Worm (Caenorhabditis elegans) whole organism, L2 larva: ENCODE measurements around the gene K02D3.1.

Experiments
- C34F6.9 ChIP-seq: fragments of 150-350 bp; optimal IDR thresholded peaks from 2 replicates; lab custom pipeline; 2014; ENCODE audit warnings: missing biosample characterization, missing genetic modification characterization
- F13H6.1 ChIP-seq: sonication (generic microtip); optimal IDR thresholded peaks from 2 replicates; lab custom pipeline; 2016; ENCODE audit warnings: missing genetic modification characterization, missing compliant biosample characterization
- R02D3.7 ChIP-seq: fragments of 150-350 bp; optimal IDR thresholded peaks from 2 replicates; lab custom pipeline; 2014; ENCODE audit warnings: missing biosample characterization, missing genetic modification characterization
- Y55F3AM.14 ChIP-seq: fragments of 200-800 bp; sonication (Bioruptor generic); optimal IDR thresholded peaks from 2 replicates; lab custom pipeline; 2018; ENCODE audit warnings: mild to moderate bottlenecking, missing genetic modification characterization, missing compliant biosample characterization
- aly-2 ChIP-seq: fragments of 150-350 bp; optimal IDR thresholded peaks from 2 replicates; lab custom pipeline; 2014; ENCODE audit warnings: missing biosample characterization, missing genetic modification characterization
- ama-1 ChIP-seq: fragments of 150-350 bp; optimal IDR thresholded peaks from 2 replicates; lab custom pipeline; 2018; ENCODE audit warnings: inconsistent platforms
- blmp-1 ChIP-seq: sonication (generic microtip); optimal IDR thresholded peaks from 2 replicates; lab custom pipeline; 2017; ENCODE audit warnings: missing genetic modification characterization, mild to moderate bottlenecking, missing compliant biosample characterization, antibody characterized with exemption, moderate library complexity; ENCODE audit not compliant: insufficient read depth
- ceh-82 ChIP-seq: fragments of 150-350 bp; optimal IDR thresholded peaks from 2 replicates; lab custom pipeline; 2014; ENCODE audit warnings: missing biosample characterization, missing genetic modification characterization
- crh-2 ChIP-seq: sonication (generic microtip); optimal IDR thresholded peaks from 2 replicates; lab custom pipeline; 2017; ENCODE audit warnings: missing biosample characterization, missing genetic modification characterization
- dmd-4 ChIP-seq: sonication (generic microtip); optimal IDR thresholded peaks from 2 replicates; lab custom pipeline; 2017; ENCODE audit warnings: missing biosample characterization, missing genetic modification characterization
- egl-27 ChIP-seq: sonication (generic microtip); optimal IDR thresholded peaks from 3 replicates; lab custom pipeline; 2017; ENCODE audit warnings: missing biosample characterization, missing genetic modification reagents, missing genetic modification characterization
- elt-1 ChIP-seq: fragments of 150-350 bp; optimal IDR thresholded peaks from 2 replicates; lab custom pipeline; 2014; ENCODE audit warnings: missing biosample characterization, missing genetic modification characterization
- fos-1 ChIP-seq: fragments of 150-350 bp; optimal IDR thresholded peaks from 2 replicates; lab custom pipeline; 2014; ENCODE audit warnings: missing biosample characterization, missing genetic modification characterization
- gmeb-1 ChIP-seq: fragments of 150-350 bp; optimal IDR thresholded peaks from 2 replicates; lab custom pipeline; 2014; ENCODE audit warnings: missing biosample characterization, missing genetic modification characterization
- lin-13 ChIP-seq: fragments of 150-350 bp; optimal IDR thresholded peaks from 2 replicates; lab custom pipeline; 2014; ENCODE audit warnings: missing biosample characterization, missing genetic modification reagents, missing genetic modification characterization
- lsy-2 ChIP-seq, 2 experiments: fragments of 150-350 bp in 1 of 2; sonication (generic microtip) in 1 of 2; optimal IDR thresholded peaks; 2 replicates each; lab custom pipeline; 2014 to 2017; ENCODE audit warnings: missing biosample characterization in 2 of 2, missing genetic modification characterization in 2 of 2
- mdl-1 ChIP-seq, 2 experiments: fragments of 150-350 bp in 1 of 2; sonication (generic microtip) in 1 of 2; optimal IDR thresholded peaks; 2 replicates each; lab custom pipeline; 2017; ENCODE audit warnings: missing biosample characterization in 2 of 2, missing genetic modification characterization in 2 of 2
- nhr-10 ChIP-seq: sonication (generic microtip); optimal IDR thresholded peaks from 2 replicates; lab custom pipeline; 2017; ENCODE audit warnings: missing biosample characterization, missing genetic modification characterization
- nhr-11 ChIP-seq: fragments of 150-350 bp; optimal IDR thresholded peaks from 2 replicates; lab custom pipeline; 2014; ENCODE audit warnings: missing biosample characterization, missing genetic modification characterization
- nhr-12 ChIP-seq: fragments of 150-350 bp; optimal IDR thresholded peaks from 2 replicates; lab custom pipeline; 2014; ENCODE audit warnings: missing biosample characterization, missing genetic modification characterization
- nhr-129 ChIP-seq: fragments of 150-350 bp; optimal IDR thresholded peaks from 2 replicates; lab custom pipeline; 2014; ENCODE audit warnings: missing biosample characterization, missing genetic modification characterization
- nhr-21 ChIP-seq: fragments of 150-350 bp; optimal IDR thresholded peaks from 2 replicates; lab custom pipeline; 2014; ENCODE audit warnings: missing biosample characterization, missing genetic modification characterization
- nhr-23 ChIP-seq: fragments of 150-350 bp; optimal IDR thresholded peaks from 2 replicates; lab custom pipeline; 2014; ENCODE audit warnings: missing biosample characterization, missing genetic modification reagents, missing genetic modification characterization
- nhr-237 ChIP-seq: fragments of 150-350 bp; optimal IDR thresholded peaks from 2 replicates; lab custom pipeline; 2014; ENCODE audit warnings: missing biosample characterization, missing genetic modification characterization
- nhr-25 ChIP-seq: fragments of 150-350 bp; sonication (generic microtip); optimal IDR thresholded peaks from 3 replicates; lab custom pipeline; 2014; ENCODE audit warnings: missing biosample characterization, missing genetic modification characterization
- nhr-6 ChIP-seq: fragments of 150-350 bp; optimal IDR thresholded peaks from 2 replicates; lab custom pipeline; 2014; ENCODE audit warnings: missing biosample characterization, missing genetic modification characterization
- peb-1 ChIP-seq: fragments of 150-350 bp; optimal IDR thresholded peaks from 2 replicates; lab custom pipeline; 2014; ENCODE audit warnings: missing biosample characterization, missing genetic modification characterization
- skn-1 ChIP-seq: sonication (generic microtip); optimal IDR thresholded peaks from 2 replicates; lab custom pipeline; 2017; ENCODE audit warnings: missing biosample characterization, missing genetic modification characterization
- sma-3 ChIP-seq: sonication (generic microtip); optimal IDR thresholded peaks from 2 replicates; lab custom pipeline; 2016; ENCODE audit warnings: missing genetic modification reagents, missing genetic modification characterization, missing compliant biosample characterization
- sma-9 ChIP-seq, 2 experiments: fragments of 150-350 bp in 1 of 2; sonication (generic microtip) in 1 of 2; optimal IDR thresholded peaks; 2 replicates each; lab custom pipeline; 2014 to 2016; ENCODE audit warnings: missing genetic modification characterization in 2 of 2, mild to moderate bottlenecking in 1 of 2, missing biosample characterization in 1 of 2, missing compliant biosample characterization in 1 of 2, missing genetic modification reagents in 1 of 2, moderate library complexity in 1 of 2
- unc-39 ChIP-seq: fragments of 150-350 bp; optimal IDR thresholded peaks from 2 replicates; lab custom pipeline; 2014; ENCODE audit warnings: missing biosample characterization, missing genetic modification characterization
- unc-55 ChIP-seq: fragments of 150-350 bp; sonication (generic microtip); optimal IDR thresholded peaks from 3 replicates; lab custom pipeline; 2014; ENCODE audit warnings: missing biosample characterization, missing genetic modification reagents, missing genetic modification characterization
- unc-62 ChIP-seq: fragments of 150-350 bp; optimal IDR thresholded peaks from 2 replicates; lab custom pipeline; 2014; ENCODE audit warnings: missing biosample characterization, missing genetic modification reagents, missing genetic modification characterization
- ztf-1 ChIP-seq: fragments of 200-800 bp; sonication (Bioruptor generic); conservative IDR thresholded peaks from 2 replicates; pipeline ENCODE4 v1.3.6; 2022; ENCODE audit warnings: missing genetic modification characterization, missing compliant biosample characterization
- ztf-11 ChIP-seq: sonication (generic microtip); optimal IDR thresholded peaks from 2 replicates; lab custom pipeline; 2017; ENCODE audit warnings: missing biosample characterization, missing genetic modification characterization
- ztf-4 ChIP-seq: fragments of 150-350 bp; optimal IDR thresholded peaks from 2 replicates; lab custom pipeline; 2014; ENCODE audit warnings: missing biosample characterization, missing genetic modification characterization

Gene K02D3.1

DNA sequence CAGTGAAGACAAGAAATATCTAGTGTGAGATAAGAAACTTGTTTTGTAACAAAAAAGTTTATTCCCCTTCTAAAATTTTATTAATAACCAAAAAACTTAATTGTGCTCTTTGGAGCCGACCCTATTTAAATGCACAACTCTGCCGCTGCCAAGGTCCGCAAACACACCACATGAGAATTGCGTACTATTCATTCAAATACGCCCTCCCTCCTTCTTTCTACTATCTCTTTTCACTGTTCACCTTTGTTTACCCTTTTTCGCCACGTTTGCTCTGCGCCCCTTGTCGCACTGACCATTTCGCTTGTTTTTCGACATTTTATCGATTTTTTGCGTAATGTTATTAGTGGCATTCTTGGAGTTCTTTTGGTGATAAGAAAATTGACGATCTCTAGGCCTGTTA lies 37.1 kb upstream of the K02D3.1 start:
- TF ChIP-seq nhr-23 (tag; lab: Kevin White, UChicago), result no peak
- no peak for TF ChIP-seq blmp-1 (tag; lab: Kevin White, UChicago)
- TF ChIP-seq unc-55 (GFP tag; lab: Kevin White, UChicago), result peak; percentile 35
- peak; percentile 45 for TF ChIP-seq gmeb-1 (tag; lab: Kevin White, UChicago)
- TF ChIP-seq skn-1 (tag; lab: Kevin White, UChicago), result no peak
- TF ChIP-seq C34F6.9 (tag; lab: Kevin White, UChicago), result peak; percentile 43
- TF ChIP-seq nhr-129 (tag; lab: Kevin White, UChicago), result peak; percentile 73
- no peak for TF ChIP-seq ztf-4
- TF ChIP-seq mdl-1 (tag; optimal IDR thresholded peaks at IDR 0.05; lab: Kevin White, UChicago), result no peak
- peak; percentile 33 for TF ChIP-seq lin-13 (GFP tag; lab: Kevin White, UChicago)
- peak; percentile 73 for TF ChIP-seq crh-2 (tag; lab: Kevin White, UChicago)
- no peak for TF ChIP-seq ceh-82 (tag; lab: Kevin White, UChicago)
- peak; percentile 42 for TF ChIP-seq sma-9 (GFP tag; optimal IDR thresholded peaks at IDR 0.05; lab: Kevin White, UChicago)
- TF ChIP-seq sma-9 (tag; optimal IDR thresholded peaks at IDR 0.05; lab: Kevin White, UChicago), result no peak
- peak in 1 of 2 experiments; percentile 43 for TF ChIP-seq lsy-2 (tag; optimal IDR thresholded peaks at IDR 0.05; lab: Kevin White, UChicago)
- TF ChIP-seq F13H6.1 (tag; lab: Kevin White, UChicago), result peak; percentile 45
- peak; percentile 54 for TF ChIP-seq fos-1 (tag; lab: Kevin White, UChicago)
- TF ChIP-seq elt-1 (tag; lab: Kevin White, UChicago), result no peak

DNA sequence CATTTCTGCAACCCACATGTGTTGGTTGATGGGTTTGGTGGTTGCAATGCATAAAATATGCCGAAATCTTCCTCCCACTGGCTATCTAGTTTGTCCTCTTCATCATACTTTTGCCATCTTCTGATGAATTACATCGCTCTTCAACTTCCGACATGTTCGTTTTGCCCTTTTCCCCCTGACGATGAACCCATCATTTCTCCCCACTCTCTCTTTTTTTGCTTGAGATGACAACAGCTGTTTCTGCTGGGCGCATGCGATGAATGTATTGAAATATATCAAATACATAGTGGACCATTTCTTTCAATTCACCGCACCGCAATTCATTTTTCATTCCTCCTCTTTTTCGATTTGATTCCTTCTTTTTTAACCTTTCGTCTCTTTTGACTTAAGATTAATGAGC lies 35.7 kb upstream of the K02D3.1 start:
- peak; percentile 6 for TF ChIP-seq nhr-25
- TF ChIP-seq unc-39 (tag; lab: Kevin White, UChicago), result no peak
- peak; percentile 5 for TF ChIP-seq nhr-129 (tag; lab: Kevin White, UChicago)
- no peak for TF ChIP-seq ztf-1 (GFP tag; lab: Robert Waterston, UW)
- TF ChIP-seq dmd-4 (tag; lab: Kevin White, UChicago), result no peak
- no peak for TF ChIP-seq nhr-21 (tag; lab: Kevin White, UChicago)
- TF ChIP-seq ama-1 (lab: Kevin White, UChicago), result no peak
- TF ChIP-seq nhr-6, result no peak
- TF ChIP-seq unc-55 (GFP tag; lab: Kevin White, UChicago), result no peak
- TF ChIP-seq sma-9 (GFP tag; optimal IDR thresholded peaks at IDR 0.05; lab: Kevin White, UChicago), result peak; percentile 21
- TF ChIP-seq sma-9 (tag; optimal IDR thresholded peaks at IDR 0.05; lab: Kevin White, UChicago), result no peak
- no peak for TF ChIP-seq unc-62 (GFP tag; lab: Kevin White, UChicago)
- no peak for TF ChIP-seq nhr-12 (tag; lab: Kevin White, UChicago)
- TF ChIP-seq C34F6.9 (tag; lab: Kevin White, UChicago), result no peak
- TF ChIP-seq aly-2 (tag; lab: Kevin White, UChicago), result no peak

DNA sequence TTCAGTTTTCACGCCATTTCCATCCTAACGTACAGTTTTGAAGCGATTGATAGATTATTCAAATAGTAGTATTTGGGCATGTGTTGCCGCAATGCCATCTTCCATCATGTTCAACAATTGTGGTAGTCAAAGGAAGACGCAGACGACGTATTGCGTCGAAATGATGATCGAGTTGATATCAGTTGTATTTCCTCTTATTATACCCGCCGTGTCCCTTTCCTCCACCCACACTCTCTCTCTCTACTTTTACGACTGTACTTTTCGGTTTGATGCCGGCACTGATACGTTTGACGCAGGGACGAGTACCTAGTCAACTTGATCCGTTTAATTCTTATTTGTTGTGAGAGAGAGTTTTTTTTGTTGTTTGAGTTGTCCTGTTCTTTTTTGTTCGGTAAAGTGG lies 34.1 kb upstream of the K02D3.1 start:
- peak; percentile 57 for TF ChIP-seq nhr-129 (tag; lab: Kevin White, UChicago)
- TF ChIP-seq crh-2 (tag; lab: Kevin White, UChicago), result peak; percentile 10
- TF ChIP-seq nhr-25, result no peak
- peak; percentile 66 for TF ChIP-seq fos-1 (tag; lab: Kevin White, UChicago)
- no peak for TF ChIP-seq blmp-1 (tag; lab: Kevin White, UChicago)
- peak; percentile 15 for TF ChIP-seq egl-27 (tag; lab: Kevin White, UChicago)
- TF ChIP-seq F13H6.1 (tag; lab: Kevin White, UChicago), result peak; percentile 8
- peak; percentile 65 for TF ChIP-seq sma-9 (GFP tag; optimal IDR thresholded peaks at IDR 0.05; lab: Kevin White, UChicago)
- no peak for TF ChIP-seq sma-9 (tag; optimal IDR thresholded peaks at IDR 0.05; lab: Kevin White, UChicago)
- peak; percentile 30 for TF ChIP-seq nhr-21 (tag; lab: Kevin White, UChicago)
- peak; percentile 50 for TF ChIP-seq sma-3 (GFP tag; lab: Kevin White, UChicago)

DNA sequence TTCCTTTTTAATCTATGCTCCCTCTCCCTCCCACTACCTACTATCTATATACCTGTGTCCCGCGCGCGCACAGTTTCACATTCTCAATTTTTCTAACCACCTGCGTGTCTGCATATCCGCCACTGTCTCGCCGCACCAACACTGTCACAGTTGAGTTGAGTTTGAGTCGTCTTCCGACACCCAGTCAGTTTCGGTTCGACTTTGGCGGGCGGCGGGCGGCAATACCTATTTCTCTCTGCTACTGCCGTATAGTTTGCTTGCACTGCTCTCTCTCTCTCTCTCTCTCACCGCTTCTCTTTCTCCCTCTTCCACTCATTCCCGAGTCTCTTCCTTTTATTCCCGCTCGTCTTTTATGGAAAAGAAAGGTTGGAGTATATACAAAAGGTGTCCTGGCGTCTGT lies 31.3 kb upstream of the K02D3.1 start:
- TF ChIP-seq unc-39 (tag; lab: Kevin White, UChicago) (no peak), nhr-25 (no peak), ztf-11 (tag; lab: Kevin White, UChicago) (no peak), skn-1 (tag; lab: Kevin White, UChicago) (no peak), unc-55 (GFP tag; lab: Kevin White, UChicago) (no peak), blmp-1 (tag; lab: Kevin White, UChicago) (no peak), nhr-21 (tag; lab: Kevin White, UChicago) (no peak), F13H6.1 (tag; lab: Kevin White, UChicago) (peak; percentile 59), mdl-1 (tag; optimal IDR thresholded peaks at IDR 0.05; lab: Kevin White, UChicago) (no peak), R02D3.7 (tag; lab: Kevin White, UChicago) (no peak), gmeb-1 (tag; lab: Kevin White, UChicago) (no peak), Y55F3AM.14 (GFP tag; lab: Kevin White, UChicago) (no peak), nhr-237 (tag; lab: Kevin White, UChicago) (no peak), nhr-10 (no peak), ceh-82 (tag; lab: Kevin White, UChicago) (no peak), peb-1 (tag; lab: Kevin White, UChicago) (peak; percentile 15), sma-3 (GFP tag; lab: Kevin White, UChicago) (peak; percentile 27), nhr-11 (tag; lab: Kevin White, UChicago) (no peak), unc-62 (GFP tag; lab: Kevin White, UChicago) (no peak), aly-2 (tag; lab: Kevin White, UChicago) (no peak)
